Worm (Caenorhabditis elegans) whole organism, L4 larva: ENCODE results near the gene B0496.2.

Experiments used
- jun-1 ChIP-seq: fragments of 150-350 bp; optimal IDR thresholded peaks from 2 replicates; lab custom pipeline; 2014; ENCODE audit warnings: missing biosample characterization, missing genetic modification reagents, missing genetic modification characterization
- lin-15B ChIP-seq: fragments of 150-350 bp; sonication (generic microtip); optimal IDR thresholded peaks from 3 replicates; lab custom pipeline; 2014; ENCODE audit warnings: missing biosample characterization, missing genetic modification characterization
- lsy-2 ChIP-seq, 2 experiments: fragments of 150-350 bp in 1 of 2; sonication (generic microtip) in 1 of 2; optimal IDR thresholded peaks; 2 replicates each; lab custom pipeline; 2014 to 2017; ENCODE audit warnings: missing biosample characterization in 2 of 2, missing genetic modification characterization in 2 of 2
- mep-1 ChIP-seq: fragments of 150-350 bp; sonication (generic microtip); optimal IDR thresholded peaks from 3 replicates; lab custom pipeline; 2014; ENCODE audit warnings: missing biosample characterization, missing genetic modification characterization
- nhr-11 ChIP-seq: fragments of 150-350 bp; optimal IDR thresholded peaks from 2 replicates; lab custom pipeline; 2014; ENCODE audit warnings: missing biosample characterization, missing genetic modification characterization
- nhr-77 ChIP-seq: fragments of 150-350 bp; optimal IDR thresholded peaks from 2 replicates; lab custom pipeline; 2014; ENCODE audit warnings: missing biosample characterization, missing genetic modification characterization

- no peak for TF ChIP-seq nhr-11 (tag; lab: Kevin White, UChicago)
- no peak for TF ChIP-seq mep-1 (tag; lab: Kevin White, UChicago)
- no peak for TF ChIP-seq lsy-2 (tag; optimal IDR thresholded peaks at IDR 0.05; lab: Kevin White, UChicago)
- TF ChIP-seq nhr-77 (tag; lab: Kevin White, UChicago) = no peak
- TF ChIP-seq jun-1 (tag; lab: Kevin White, UChicago) = no peak
- TF ChIP-seq lin-15B (tag; lab: Kevin White, UChicago) = no peak
These were observed 42.6 kb upstream of the B0496.2 start, which contains the start of the genes C48A7.16 and egl-19 for ce11 chrIV:7404934-7405632.
